Fruit fly (Drosophila melanogaster): ENCODE data around the gene CG13293.

The CG13293 gene

dm6 chr3L:6108264-6109060, 25.8 kb downstream of the CG13293 start (continued):
- TF ChIP-seq D (optimal IDR thresholded peaks at IDR 0.05), result no peak
- peak; percentile 27 for TF ChIP-seq D (GFP tag; optimal IDR thresholded peaks at IDR 0.05)
- TF ChIP-seq CG9727 (GFP tag; optimal IDR thresholded peaks at IDR 0.05), result no peak
- no peak for TF ChIP-seq CG17328 (GFP tag; IDR thresholded peaks at IDR 0.05)
- no peak for TF ChIP-seq peb (GFP tag; IDR thresholded peaks at IDR 0.05)
- peak; percentile 40 for TF ChIP-seq dmrt11E (tag; optimal IDR thresholded peaks at IDR 0.05)

- TF ChIP-seq cas (GFP tag; IDR thresholded peaks at IDR 0.05) (no peak), seq (GFP tag; IDR thresholded peaks at IDR 0.05) (peak; percentile 65; the same call in 1 of the 2 replicates), H15 (GFP tag; IDR thresholded peaks at IDR 0.05) (no peak), CG32767 (GFP tag; IDR thresholded peaks at IDR 0.05) (peak; percentile 40; the same call in 1 of the 2 replicates), bbx (GFP tag; IDR thresholded peaks at IDR 0.05; ENCODE audit: partially characterized antibody) (no peak), Ets65A (GFP tag) (peak; percentile 87), Nf-YC (tag; optimal IDR thresholded peaks at IDR 0.05) (peak; percentile 96), Nf-YB (GFP tag; optimal IDR thresholded peaks at IDR 0.05) (peak; percentile 95), CG10321 (GFP tag; IDR thresholded peaks at IDR 0.05) (peak; percentile 43; the same call in 1 of the 2 replicates), CG1832 (GFP tag; optimal IDR thresholded peaks at IDR 0.05) (peak; percentile 49), Adf1 (GFP tag; IDR thresholded peaks at IDR 0.05) (peak; percentile 64)
Measured at dm6 chr3L:6110673-6111449, 28.2 kb downstream of the CG13293 start.

dm6 chr3L:6111458-6111857, 28.8 kb downstream of the CG13293 start:
- 0 out of 2 replicates have a peak, but pooled peaks have one; percentile 30 for TF ChIP-seq CG7372 (GFP tag; IDR thresholded peaks at IDR 0.05)
- TF ChIP-seq Ets65A (GFP tag), result peak; percentile 92
- TF ChIP-seq CG10431 (GFP tag; optimal IDR thresholded peaks at IDR 0.05), result no peak

- TF ChIP-seq CG11093 (GFP tag; IDR thresholded peaks at IDR 0.05), result no peak
- TF ChIP-seq Ets65A (GFP tag), result peak; percentile 91
- no peak for TF ChIP-seq sisA (GFP tag; IDR thresholded peaks at IDR 0.05)
- TF ChIP-seq ham (GFP tag; IDR thresholded peaks at IDR 0.05), result no peak
- no peak for TF ChIP-seq CG32767 (GFP tag; IDR thresholded peaks at IDR 0.05)
- no peak for TF ChIP-seq dan (GFP tag; IDR thresholded peaks at IDR 0.05)
- no peak for TF ChIP-seq CG31365 (tag; optimal IDR thresholded peaks at IDR 0.05)
- no peak for TF ChIP-seq Hmr (GFP tag; optimal IDR thresholded peaks at IDR 0.05)
- TF ChIP-seq sens (GFP tag), result peak; percentile 24
- TF ChIP-seq Ssrp (tag; optimal IDR thresholded peaks at IDR 0.05), result no peak
- no peak for TF ChIP-seq fu2 (GFP tag; optimal IDR thresholded peaks at IDR 0.05)
- no peak for TF ChIP-seq CG2129 (GFP tag; IDR thresholded peaks at IDR 0.05; ENCODE audit: partially characterized antibody)
- TF ChIP-seq cg (GFP tag; optimal IDR thresholded peaks at IDR 0.05), result peak; percentile 5
- TF ChIP-seq CG9609 (GFP tag; optimal IDR thresholded peaks at IDR 0.05), result no peak
Measured at dm6 chr3L:6115505-6115904, 32.8 kb downstream of the CG13293 start.

dm6 chr3L:6116881-6117280, 34.2 kb downstream of the CG13293 start:
- TF ChIP-seq E2f1 (GFP tag; IDR thresholded peaks at IDR 0.05), result no peak
- TF ChIP-seq ro (GFP tag; IDR thresholded peaks at IDR 0.05), result no peak
- no peak for TF ChIP-seq H15 (GFP tag; IDR thresholded peaks at IDR 0.05)
- no peak for TF ChIP-seq CG15011 (GFP tag; optimal IDR thresholded peaks at IDR 0.05)
- TF ChIP-seq Lhr (GFP tag; optimal IDR thresholded peaks at IDR 0.05), result no peak
- TF ChIP-seq CG4617 (GFP tag; optimal IDR thresholded peaks at IDR 0.05; ENCODE audit: borderline replicate concordance), result no peak
- no peak for TF ChIP-seq CG4328 (GFP tag; optimal IDR thresholded peaks at IDR 0.05)
- TF ChIP-seq CG34422 (GFP tag; IDR thresholded peaks at IDR 0.05), result no peak
- TF ChIP-seq ewg (GFP tag; optimal IDR thresholded peaks at IDR 0.05), result peak; percentile 35
- no peak for TF ChIP-seq ac (GFP tag; optimal IDR thresholded peaks at IDR 0.05)
- TF ChIP-seq CG4820 (GFP tag; optimal IDR thresholded peaks at IDR 0.05), result no peak
- TF ChIP-seq Nf-YB (GFP tag; optimal IDR thresholded peaks at IDR 0.05), result peak; percentile 69
- peak; percentile 56; the same call in 1 of the 2 replicates for TF ChIP-seq vvl (GFP tag; IDR thresholded peaks at IDR 0.05)
- no peak for TF ChIP-seq bowl (GFP tag; IDR thresholded peaks at IDR 0.05)
- peak; percentile 71 for TF ChIP-seq Ets65A (GFP tag)
